Worm (Caenorhabditis elegans): Measurements from ENCODE around the gene mau-8.

mau-8 gene

DNA sequence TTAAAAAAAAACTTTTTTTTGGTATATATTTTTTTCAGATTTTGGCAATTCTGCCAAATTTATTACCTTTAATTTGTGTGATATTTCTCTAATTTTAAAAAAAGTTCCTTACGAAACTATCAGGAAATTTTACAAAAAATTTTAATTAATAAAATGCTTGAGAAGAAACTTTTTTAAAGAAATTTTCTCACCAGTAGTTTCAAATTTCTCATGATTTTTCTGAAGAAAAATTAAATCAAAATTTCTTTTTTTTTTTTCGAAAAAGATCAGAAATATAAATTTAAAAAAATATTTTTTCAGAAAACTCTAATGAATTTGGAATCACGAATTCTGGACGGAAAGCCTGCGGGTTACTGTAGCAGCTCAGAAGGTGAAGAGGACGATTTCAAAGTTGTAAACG, at the start of gene mau-8:
mau-8 (plus strand) TSS at position 301 of the 400 bp plus-strand sequence.
- no peak for TF ChIP-seq nhr-2 (tag; optimal IDR thresholded peaks at IDR 0.05)
- no peak for TF ChIP-seq blmp-1 (tag; optimal IDR thresholded peaks at IDR 0.05)
- TF ChIP-seq unc-62 (GFP tag; optimal IDR thresholded peaks at IDR 0.05) = no peak
- no peak for TF ChIP-seq ces-1 (GFP tag; optimal IDR thresholded peaks at IDR 0.05)
- TF ChIP-seq nhr-28 (tag; optimal IDR thresholded peaks at IDR 0.05) = no peak
- no peak for TF ChIP-seq flh-1 (GFP tag; optimal IDR thresholded peaks at IDR 0.05)
- TF ChIP-seq unc-39 (tag; optimal IDR thresholded peaks at IDR 0.05) = no peak
- no peak for TF ChIP-seq ham-2 (GFP tag; optimal IDR thresholded peaks at IDR 0.05)
- TF ChIP-seq cnd-1 (tag; optimal IDR thresholded peaks at IDR 0.05) = no peak
- TF ChIP-seq lin-13 (tag; optimal IDR thresholded peaks at IDR 0.05) = no peak
- no peak for TF ChIP-seq elt-1 (tag; optimal IDR thresholded peaks at IDR 0.05; ENCODE audit: borderline replicate concordance, insufficient read depth)
- TF ChIP-seq elt-3 (tag; optimal IDR thresholded peaks at IDR 0.05) = no peak
- no peak for TF ChIP-seq hlh-1 (tag; optimal IDR thresholded peaks at IDR 0.05)
- TF ChIP-seq mep-1 (tag; optimal IDR thresholded peaks at IDR 0.05) = no peak
- no peak for TF ChIP-seq M03D4.4 (tag; optimal IDR thresholded peaks at IDR 0.05)
- TF ChIP-seq pha-4 (tag; optimal IDR thresholded peaks at IDR 0.05) = no peak

ce11 chrIV:13328059-13328458, 49.8 kb upstream of the mau-8 start, which contains the start of gene far-6:
Gene far-6, plus strand, starts transcription at chrIV:13328359.
- TF ChIP-seq lsy-2 (tag; optimal IDR thresholded peaks at IDR 0.05) (no peak), sem-2 (GFP tag; optimal IDR thresholded peaks at IDR 0.05) (no peak), elt-1 (tag; optimal IDR thresholded peaks at IDR 0.05; ENCODE audit: borderline replicate concordance, insufficient read depth) (no peak), flh-1 (GFP tag; optimal IDR thresholded peaks at IDR 0.05) (no peak), unc-39 (tag; optimal IDR thresholded peaks at IDR 0.05) (no peak), bed-3 (GFP tag; optimal IDR thresholded peaks at IDR 0.05) (no peak)

ce11 chrIV:13330547-13330946, 47.3 kb upstream of the mau-8 start:
- TF ChIP-seq ceh-43 (GFP tag; optimal IDR thresholded peaks at IDR 0.05) (no peak), unc-120 (tag; optimal IDR thresholded peaks at IDR 0.05; ENCODE audit: poor library complexity, severe bottlenecking) (no peak), sptf-1 (tag; optimal IDR thresholded peaks at IDR 0.05) (no peak), ces-1 (GFP tag; optimal IDR thresholded peaks at IDR 0.05) (no peak), M03D4.4 (tag; optimal IDR thresholded peaks at IDR 0.05) (no peak), nhr-28 (tag; optimal IDR thresholded peaks at IDR 0.05) (no peak), ceh-83 (GFP tag; optimal IDR thresholded peaks at IDR 0.05) (no peak)

ce11 chrIV:13331285-13331684, 46.5 kb upstream of the mau-8 start, which contains the start of gene pqn-74:
Gene pqn-74, minus strand, starts transcription at chrIV:13331406.
- TF ChIP-seq mls-2 (tag; optimal IDR thresholded peaks at IDR 0.05) (no peak), nhr-28 (tag; optimal IDR thresholded peaks at IDR 0.05) (no peak), bed-3 (GFP tag; optimal IDR thresholded peaks at IDR 0.05) (no peak), ham-2 (GFP tag; optimal IDR thresholded peaks at IDR 0.05) (no peak), zip-8 (tag; optimal IDR thresholded peaks at IDR 0.05) (no peak), sptf-1 (tag; optimal IDR thresholded peaks at IDR 0.05) (no peak), ceh-83 (GFP tag; optimal IDR thresholded peaks at IDR 0.05) (no peak), lin-13 (tag; optimal IDR thresholded peaks at IDR 0.05) (no peak)

ce11 chrIV:13334287-13334686, 43.5 kb upstream of the mau-8 start:
- TF ChIP-seq mep-1 (tag; optimal IDR thresholded peaks at IDR 0.05) (no peak), sptf-1 (tag; optimal IDR thresholded peaks at IDR 0.05) (no peak), ces-1 (GFP tag; optimal IDR thresholded peaks at IDR 0.05) (no peak), mab-5 (tag; optimal IDR thresholded peaks at IDR 0.05) (no peak), zip-8 (tag; optimal IDR thresholded peaks at IDR 0.05) (no peak), elt-1 (tag; optimal IDR thresholded peaks at IDR 0.05; ENCODE audit: borderline replicate concordance, insufficient read depth) (no peak), unc-39 (tag; optimal IDR thresholded peaks at IDR 0.05) (no peak), lin-32 (GFP tag; optimal IDR thresholded peaks at IDR 0.05) (no peak), ceh-43 (GFP tag; optimal IDR thresholded peaks at IDR 0.05) (no peak), unc-62 (GFP tag; optimal IDR thresholded peaks at IDR 0.05) (no peak), nhr-237 (tag; optimal IDR thresholded peaks at IDR 0.05) (no peak), nhr-76 (tag; optimal IDR thresholded peaks at IDR 0.05) (no peak), hlh-1 (tag; optimal IDR thresholded peaks at IDR 0.05) (no peak), snpc-4 (tag; optimal IDR thresholded peaks at IDR 0.05) (no peak), elt-3 (tag; optimal IDR thresholded peaks at IDR 0.05) (no peak), blmp-1 (tag; optimal IDR thresholded peaks at IDR 0.05) (no peak), nhr-2 (tag; optimal IDR thresholded peaks at IDR 0.05) (no peak)
